Worm (Caenorhabditis elegans) whole organism, early embryonic: Measurements from ENCODE around the gene pitr-2.

Experiments used
- B0310.2 ChIP-seq: sonication (generic microtip); optimal IDR thresholded peaks from 2 replicates; lab custom pipeline; 2016; ENCODE audit warnings: mild to moderate bottlenecking, missing genetic modification characterization, missing compliant biosample characterization
- F13C5.2 ChIP-seq: sonication (generic microtip); optimal IDR thresholded peaks from 2 replicates; lab custom pipeline; 2017; ENCODE audit warnings: mild to moderate bottlenecking, missing genetic modification characterization, inconsistent platforms, missing compliant biosample characterization
- ama-1 ChIP-seq: fragments of 150-350 bp; optimal IDR thresholded peaks from 2 replicates; lab custom pipeline; 2014
- ceh-13 ChIP-seq: fragments of 200-800 bp; sonication (Bioruptor generic); optimal IDR thresholded peaks from 2 replicates; lab custom pipeline; 2018; ENCODE audit warnings: mild to moderate bottlenecking, missing genetic modification characterization, missing compliant biosample characterization
- ceh-36 ChIP-seq: sonication (generic microtip); optimal IDR thresholded peaks from 2 replicates; lab custom pipeline; 2016; ENCODE audit warnings: missing genetic modification characterization, inconsistent platforms, missing compliant biosample characterization
- flt-1 ChIP-seq: fragments of 200-800 bp; sonication (Bioruptor generic); IDR thresholded peaks from 2 replicates; pipeline ENCODE4 v1.3.6; 2022; ENCODE audit warnings: missing genetic modification characterization, missing compliant biosample characterization
- hmbx-1 ChIP-seq: sonication (generic microtip); optimal IDR thresholded peaks from 2 replicates; lab custom pipeline; 2016; ENCODE audit warnings: mild to moderate bottlenecking, missing genetic modification characterization, missing compliant biosample characterization
- hmg-4 ChIP-seq: fragments of 200-800 bp; sonication (Bioruptor generic); optimal IDR thresholded peaks from 2 replicates; lab custom pipeline; 2018; ENCODE audit warnings: mild to moderate bottlenecking, missing genetic modification characterization, missing compliant biosample characterization
- hnd-1 ChIP-seq: sonication (generic microtip); optimal IDR thresholded peaks from 2 replicates; lab custom pipeline; 2016; ENCODE audit warnings: missing genetic modification characterization, missing compliant biosample characterization
- sea-1 ChIP-seq: fragments of 200-800 bp; sonication (Bioruptor generic); conservative IDR thresholded peaks from 2 replicates; pipeline ENCODE4 v1.3.6; 2022; ENCODE audit warnings: missing genetic modification characterization, missing compliant biosample characterization
- tbx-37 ChIP-seq: fragments of 200-800 bp; sonication (Bioruptor generic); conservative IDR thresholded peaks from 2 replicates; pipeline ENCODE4 v1.3.6; 2022; ENCODE audit warnings: missing genetic modification reagents, missing genetic modification characterization, missing compliant biosample characterization

DNA sequence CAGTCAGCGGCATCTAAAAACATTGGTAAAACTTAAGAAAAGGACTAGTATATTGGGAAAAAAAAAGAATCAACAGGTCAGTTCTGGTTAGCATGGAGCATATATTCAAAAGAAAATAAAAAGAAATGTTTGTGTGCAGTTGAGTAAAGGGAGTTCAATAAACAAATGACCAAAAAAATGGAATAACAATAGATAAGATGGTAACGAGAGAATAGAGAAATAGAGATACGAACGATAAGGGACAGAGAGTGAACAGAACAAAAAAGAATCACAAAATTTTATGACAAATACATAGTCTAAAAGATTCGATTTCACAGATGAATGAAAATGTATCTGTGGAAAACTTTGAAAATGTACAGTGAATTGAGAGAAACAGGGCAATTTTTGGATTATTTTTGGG, 35.5 kb upstream of the pitr-2 start, which contains the start of gene gad-3:
- TF ChIP-seq flt-1 (GFP tag; lab: Robert Waterston, UW) (no peak), sea-1 (GFP tag; lab: Robert Waterston, UW) (no peak), B0310.2 (no peak), ama-1 (lab: Kevin White, UChicago) (no peak), hmg-4 (GFP tag; lab: Kevin White, UChicago) (no peak), hnd-1 (tag; lab: Kevin White, UChicago) (no peak), hmbx-1 (tag; lab: Kevin White, UChicago) (no peak), tbx-37 (GFP tag; lab: Robert Waterston, UW) (no peak), ceh-36 (tag; lab: Kevin White, UChicago) (no peak), F13C5.2 (tag; lab: Kevin White, UChicago) (no peak), ceh-13 (GFP tag; lab: Kevin White, UChicago) (no peak)
